Worm (Caenorhabditis elegans): ENCODE results near the gene T01H3.5.

DNA sequence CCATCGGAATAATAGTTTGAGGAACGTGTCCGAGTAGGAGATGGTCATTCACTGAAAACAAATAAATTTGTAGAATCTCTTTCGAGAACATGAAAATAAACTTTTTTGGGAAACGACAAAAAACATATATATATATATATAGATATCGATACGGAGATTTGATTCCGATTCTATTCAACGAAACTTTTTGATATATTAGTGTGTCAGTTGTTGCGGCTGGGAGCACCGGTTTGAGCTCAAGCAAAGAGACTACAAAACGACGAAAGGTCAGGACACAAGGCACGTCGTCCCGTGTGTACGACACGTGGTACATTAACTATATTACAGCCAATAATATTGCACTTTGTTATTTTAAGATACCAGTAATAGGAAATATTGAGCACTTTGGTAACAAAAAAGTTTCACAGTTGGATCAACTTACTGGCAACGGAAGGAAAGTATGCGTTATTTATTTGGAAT, 28.2 kb downstream of the T01H3.5 start, which contains the start of gene best-23:
- TF ChIP-seq tbx-8 (GFP tag; optimal IDR thresholded peaks at IDR 0.05) = no peak
- no peak for TF ChIP-seq blmp-1 (tag; optimal IDR thresholded peaks at IDR 0.05)
- no peak for TF ChIP-seq pha-4 (tag; optimal IDR thresholded peaks at IDR 0.05)
- TF ChIP-seq sem-2 (GFP tag; optimal IDR thresholded peaks at IDR 0.05) = no peak
- no peak for TF ChIP-seq lsy-2 (tag; optimal IDR thresholded peaks at IDR 0.05)
- no peak for TF ChIP-seq snpc-4 (tag; optimal IDR thresholded peaks at IDR 0.05)
- TF ChIP-seq ces-1 (GFP tag; optimal IDR thresholded peaks at IDR 0.05) = no peak
- no peak for TF ChIP-seq elt-1 (tag; optimal IDR thresholded peaks at IDR 0.05; ENCODE audit: borderline replicate concordance, insufficient read depth)
- TF ChIP-seq nhr-12 (tag; optimal IDR thresholded peaks at IDR 0.05) = no peak
- no peak for TF ChIP-seq nhr-28 (tag; optimal IDR thresholded peaks at IDR 0.05)
- TF ChIP-seq unc-62 (GFP tag; optimal IDR thresholded peaks at IDR 0.05) = no peak

All from whole organism, mixed stage, embryonic.